Worm (Caenorhabditis elegans) whole organism, L2 larva: ENCODE data around the gene fbxb-15.

Experiments used
- R02D3.7 ChIP-seq: fragments of 150-350 bp; optimal IDR thresholded peaks from 2 replicates; lab custom pipeline; 2014; ENCODE audit warnings: missing biosample characterization, missing genetic modification characterization
- Y55F3AM.14 ChIP-seq: fragments of 200-800 bp; sonication (Bioruptor generic); optimal IDR thresholded peaks from 2 replicates; lab custom pipeline; 2018; ENCODE audit warnings: mild to moderate bottlenecking, missing genetic modification characterization, missing compliant biosample characterization
- ceh-16 ChIP-seq: fragments of 150-350 bp; optimal IDR thresholded peaks from 2 replicates; lab custom pipeline; 2014; ENCODE audit warnings: missing biosample characterization, missing genetic modification characterization
- lin-11 ChIP-seq: fragments of 150-350 bp; sonication (generic microtip); optimal IDR thresholded peaks from 2 replicates; lab custom pipeline; 2014; ENCODE audit warnings: missing biosample characterization, missing genetic modification characterization, inconsistent platforms, mixed read lengths
- lin-39 ChIP-seq: fragments of 150-350 bp; optimal IDR thresholded peaks from 2 replicates; lab custom pipeline; 2014; ENCODE audit warnings: missing biosample characterization, missing genetic modification reagents, missing genetic modification characterization
- mab-5 ChIP-seq: fragments of 150-350 bp; optimal IDR thresholded peaks from 2 replicates; lab custom pipeline; 2014; ENCODE audit warnings: missing biosample characterization, missing genetic modification characterization
- nhr-237 ChIP-seq: fragments of 150-350 bp; optimal IDR thresholded peaks from 2 replicates; lab custom pipeline; 2014; ENCODE audit warnings: missing biosample characterization, missing genetic modification characterization
- snpc-4 ChIP-seq: fragments of 150-350 bp; optimal IDR thresholded peaks from 2 replicates; lab custom pipeline; 2014; ENCODE audit warnings: missing biosample characterization, missing genetic modification characterization

DNA sequence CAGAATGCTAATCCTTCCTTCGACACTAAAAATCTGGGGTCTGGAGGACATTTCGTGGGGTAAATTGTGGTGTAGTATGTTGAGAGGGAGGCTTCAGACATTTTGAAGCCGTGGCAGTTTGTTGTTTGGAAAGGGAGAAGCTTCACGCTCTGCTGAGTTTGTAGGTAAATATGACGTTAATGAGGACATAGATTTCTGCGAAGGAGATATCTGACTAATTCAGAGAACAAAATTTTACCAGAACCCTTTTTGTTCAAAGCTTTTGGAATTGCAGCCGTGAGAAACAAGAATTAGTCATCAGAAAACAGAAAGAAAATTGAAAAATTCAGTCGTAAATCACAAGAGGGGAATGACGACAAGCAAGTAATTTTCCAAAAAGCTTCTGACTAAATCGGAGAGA lies 12.8 kb downstream of the fbxb-15 start, which contains the start of gene srh-72:
- TF ChIP-seq R02D3.7 (tag; lab: Kevin White, UChicago) (no peak), snpc-4 (tag; lab: Kevin White, UChicago) (no peak), lin-11 (tag; lab: Kevin White, UChicago) (no peak), mab-5 (tag; lab: Kevin White, UChicago) (no peak), lin-39 (tag; lab: Kevin White, UChicago) (no peak), Y55F3AM.14 (no peak), ceh-16 (no peak), nhr-237 (tag; lab: Kevin White, UChicago) (no peak)
